Worm (Caenorhabditis elegans) whole organism, L4 larva: ENCODE results near the gene K09E9.3.

ENCODE experiments used
- D1046.2 ChIP-seq: fragments of 200-800 bp; sonication (Bioruptor generic); IDR thresholded peaks from 2 replicates; pipeline ENCODE4 v1.3.6; 2022; ENCODE audit warnings: missing genetic modification characterization, missing compliant biosample characterization
- F26F4.8 ChIP-seq: fragments of 200-800 bp; sonication (Bioruptor generic); conservative IDR thresholded peaks from 2 replicates; pipeline ENCODE4 v1.3.6; 2022; ENCODE audit warnings: missing genetic modification characterization, missing compliant biosample characterization
- R02D3.7 ChIP-seq: fragments of 150-350 bp; sonication (generic microtip); optimal IDR thresholded peaks from 3 replicates; lab custom pipeline; 2014; ENCODE audit warnings: missing biosample characterization, missing genetic modification characterization
- T26A8.4 ChIP-seq: fragments of 200-800 bp; sonication (Bioruptor generic); IDR thresholded peaks from 2 replicates; pipeline ENCODE4 v1.3.6; 2022; ENCODE audit warnings: missing genetic modification characterization, missing compliant biosample characterization
- Y75B8A.6 ChIP-seq: fragments of 200-800 bp; sonication (Bioruptor generic); IDR thresholded peaks from 2 replicates; pipeline ENCODE4 v1.3.6; 2022; ENCODE audit warnings: missing genetic modification reagents, missing genetic modification characterization, missing compliant biosample characterization
- aha-1 ChIP-seq: fragments of 150-350 bp; peaks from one replicate; lab custom pipeline; 2014; ENCODE audit warnings: missing biosample characterization, missing genetic modification characterization
- cey-2 ChIP-seq: sonication (generic microtip); optimal IDR thresholded peaks from 3 replicates; lab custom pipeline; 2017; ENCODE audit warnings: missing genetic modification characterization, mild to moderate bottlenecking, missing compliant biosample characterization, antibody characterized with exemption, borderline replicate concordance; ENCODE audit not compliant: insufficient read depth
- ctbp-1 ChIP-seq: fragments of 200-800 bp; sonication (Bioruptor generic); IDR thresholded peaks from 2 replicates; pipeline ENCODE4 v1.3.6; 2022; ENCODE audit warnings: missing genetic modification reagents, missing genetic modification characterization, missing compliant biosample characterization
- daf-16 ChIP-seq, 3 experiments: sonication (generic microtip); optimal IDR thresholded peaks; 2 replicates each; lab custom pipeline; 2016 to 2017; ENCODE audit warnings: missing genetic modification characterization in 3 of 3, missing genetic modification reagents in 3 of 3, mild to moderate bottlenecking in 2 of 3, missing compliant biosample characterization in 2 of 3, missing biosample characterization in 1 of 3, moderate library complexity in 1 of 3
- dmd-6 ChIP-seq: fragments of 200-800 bp; sonication (Bioruptor generic); IDR thresholded peaks from 2 replicates; pipeline ENCODE4 v1.3.6; 2022; ENCODE audit warnings: missing genetic modification reagents, missing genetic modification characterization, missing compliant biosample characterization
- dmd-8 ChIP-seq: fragments of 200-800 bp; sonication (Bioruptor generic); IDR thresholded peaks from 2 replicates; pipeline ENCODE4 v1.3.6; 2022; ENCODE audit warnings: missing genetic modification characterization, missing compliant biosample characterization
- dpl-1 ChIP-seq: fragments of 150-350 bp; optimal IDR thresholded peaks from 2 replicates; lab custom pipeline; 2014; ENCODE audit warnings: missing biosample characterization, missing genetic modification reagents, missing genetic modification characterization
- dve-1 ChIP-seq: sonication (generic microtip); optimal IDR thresholded peaks from 2 replicates; lab custom pipeline; 2017; ENCODE audit warnings: antibody characterized with exemption, mild to moderate bottlenecking, missing genetic modification characterization, missing compliant biosample characterization; ENCODE audit not compliant: insufficient read depth
- egl-27 ChIP-seq: sonication (generic microtip); optimal IDR thresholded peaks from 3 replicates; lab custom pipeline; 2017; ENCODE audit warnings: missing biosample characterization, missing genetic modification reagents, missing genetic modification characterization
- fkh-10 ChIP-seq: fragments of 150-350 bp; optimal IDR thresholded peaks from 2 replicates; lab custom pipeline; 2014; ENCODE audit warnings: missing biosample characterization, missing genetic modification reagents, missing genetic modification characterization
- hif-1 ChIP-seq, 2 experiments: sonication (generic microtip); optimal IDR thresholded peaks; 2 replicates each; lab custom pipeline; 2016 to 2017; ENCODE audit warnings: missing compliant biosample characterization in 2 of 2, missing genetic modification characterization in 2 of 2, missing genetic modification reagents in 2 of 2, missing genotype in 2 of 2, mild to moderate bottlenecking in 1 of 2
- hlh-11 ChIP-seq: fragments of 200-800 bp; sonication (Bioruptor generic); optimal IDR thresholded peaks from 2 replicates; lab custom pipeline; 2018; ENCODE audit warnings: mild to moderate bottlenecking, missing genetic modification characterization, missing compliant biosample characterization
- hlh-30 ChIP-seq: sonication (generic microtip); optimal IDR thresholded peaks from 2 replicates; lab custom pipeline; 2017; ENCODE audit warnings: antibody characterized with exemption, mild to moderate bottlenecking, missing genetic modification characterization, missing compliant biosample characterization; ENCODE audit not compliant: insufficient read depth
- hmg-1.1 ChIP-seq: fragments of 200-800 bp; sonication (Bioruptor generic); IDR thresholded peaks from 2 replicates; pipeline ENCODE4 v1.3.6; 2022; ENCODE audit warnings: missing genetic modification reagents, missing genetic modification characterization, missing compliant biosample characterization
- lin-15B ChIP-seq: fragments of 150-350 bp; sonication (generic microtip); optimal IDR thresholded peaks from 3 replicates; lab custom pipeline; 2014; ENCODE audit warnings: missing biosample characterization, missing genetic modification characterization
- lin-29 ChIP-seq: fragments of 200-800 bp; sonication (Bioruptor generic); IDR thresholded peaks from 2 replicates; pipeline ENCODE4 v1.3.6; 2022; ENCODE audit warnings: missing genetic modification reagents, missing genetic modification characterization, missing compliant biosample characterization
- lsy-2 ChIP-seq, 2 experiments: fragments of 150-350 bp in 1 of 2; sonication (generic microtip) in 1 of 2; optimal IDR thresholded peaks; 2 replicates each; lab custom pipeline; 2014 to 2017; ENCODE audit warnings: missing biosample characterization in 2 of 2, missing genetic modification characterization in 2 of 2
- mdl-1 ChIP-seq, 2 experiments: fragments of 150-350 bp in 1 of 2; sonication (generic microtip) in 1 of 2; optimal IDR thresholded peaks; 2 replicates each; lab custom pipeline; 2014 to 2017; ENCODE audit warnings: missing biosample characterization in 2 of 2, missing genetic modification characterization in 2 of 2
- mep-1 ChIP-seq: fragments of 150-350 bp; sonication (generic microtip); optimal IDR thresholded peaks from 3 replicates; lab custom pipeline; 2014; ENCODE audit warnings: missing biosample characterization, missing genetic modification characterization
- mes-2 ChIP-seq: sonication (generic microtip); optimal IDR thresholded peaks from 2 replicates; lab custom pipeline; 2016; ENCODE audit warnings: missing genotype, mild to moderate bottlenecking, missing genetic modification characterization, missing compliant biosample characterization; ENCODE audit not compliant: poor library complexity, severe bottlenecking
- mxl-2 ChIP-seq: fragments of 200-800 bp; sonication (Bioruptor generic); conservative IDR thresholded peaks from 2 replicates; pipeline ENCODE4 v1.3.6; 2022; ENCODE audit warnings: missing genetic modification reagents, missing genetic modification characterization, missing compliant biosample characterization
- nhr-111 ChIP-seq: fragments of 200-800 bp; sonication (Bioruptor generic); optimal IDR thresholded peaks from 2 replicates; lab custom pipeline; 2018; ENCODE audit warnings: mild to moderate bottlenecking, missing genetic modification characterization, missing compliant biosample characterization
- nhr-28 ChIP-seq: fragments of 150-350 bp; optimal IDR thresholded peaks from 2 replicates; lab custom pipeline; 2014; ENCODE audit warnings: missing biosample characterization, missing genetic modification characterization
- nhr-42 ChIP-seq: fragments of 200-800 bp; sonication (Bioruptor generic); IDR thresholded peaks from 2 replicates; pipeline ENCODE4 v1.3.6; 2022; ENCODE audit warnings: missing genetic modification characterization, missing compliant biosample characterization
- nhr-77 ChIP-seq: fragments of 150-350 bp; optimal IDR thresholded peaks from 2 replicates; lab custom pipeline; 2014; ENCODE audit warnings: missing biosample characterization, missing genetic modification characterization
- rbr-2 ChIP-seq: sonication (generic microtip); optimal IDR thresholded peaks from 2 replicates; lab custom pipeline; 2016; ENCODE audit warnings: missing genotype, missing genetic modification characterization, missing compliant biosample characterization
- set-16 ChIP-seq: fragments of 200-800 bp; sonication (Bioruptor generic); IDR thresholded peaks from 2 replicates; pipeline ENCODE4 v1.3.6; 2022; ENCODE audit warnings: missing genetic modification reagents, missing genetic modification characterization, missing compliant biosample characterization
- unc-130 ChIP-seq: sonication (generic microtip); optimal IDR thresholded peaks from 2 replicates; lab custom pipeline; 2016; ENCODE audit warnings: missing genetic modification reagents, missing genetic modification characterization, missing compliant biosample characterization
- unc-62 ChIP-seq, 3 experiments: fragments of 150-350 bp in 1 of 3; sonication (generic microtip); optimal IDR thresholded peaks in 2 of 3; peaks in 1 of 3; 1 replicate in 1 of 3; 2 replicates in 2 of 3; lab custom pipeline; 2014 to 2017; ENCODE audit warnings: missing biosample characterization in 3 of 3, missing genetic modification characterization in 3 of 3, missing genetic modification reagents in 3 of 3, missing genotype in 1 of 3
- vab-7 ChIP-seq: fragments of 200-800 bp; sonication (Bioruptor generic); IDR thresholded peaks from 2 replicates; pipeline ENCODE4 v1.3.6; 2022; ENCODE audit warnings: missing genetic modification reagents, missing genetic modification characterization, missing compliant biosample characterization
- ztf-7 ChIP-seq: fragments of 150-350 bp; optimal IDR thresholded peaks from 2 replicates; lab custom pipeline; 2014; ENCODE audit warnings: missing biosample characterization, missing genetic modification characterization

Gene K09E9.3

DNA sequence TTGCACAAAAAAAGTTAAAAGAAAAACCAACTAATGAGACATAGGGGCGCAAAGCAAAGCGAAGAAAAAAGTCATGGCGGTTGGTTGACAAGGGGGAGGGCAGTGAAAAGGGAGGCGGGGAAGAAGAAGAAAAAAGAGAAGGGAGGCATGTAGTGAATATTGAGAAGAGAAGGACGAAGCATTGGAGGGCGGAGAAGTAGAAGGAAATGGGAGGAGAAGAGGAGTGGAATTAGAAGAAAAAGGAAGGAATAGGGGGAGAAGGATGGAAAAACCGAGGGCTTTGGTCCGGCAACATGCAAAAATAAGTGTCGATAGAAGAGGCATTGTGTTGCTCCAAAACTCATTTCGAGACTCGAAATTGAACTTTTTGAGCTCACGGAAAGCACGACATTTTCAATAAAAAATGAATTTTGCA lies 17.2 kb upstream of the K09E9.3 start:
- TF ChIP-seq mep-1 (tag; lab: Kevin White, UChicago) (peak; percentile 62), hif-1 (tag; optimal IDR thresholded peaks at IDR 0.05; lab: Kevin White, UChicago) (peak in 1 of 2 experiments; percentile 14), nhr-42 (GFP tag; lab: Robert Waterston, UW) (no peak), nhr-28 (tag; lab: Kevin White, UChicago) (peak; percentile 34), unc-130 (no peak), set-16 (GFP tag; lab: Robert Waterston, UW) (peak; percentile 50), vab-7 (GFP tag; lab: Robert Waterston, UW) (no peak), hlh-11 (peak; percentile 22), hmg-1.1 (GFP tag; lab: Robert Waterston, UW) (peak; percentile 73), fkh-10 (peak; percentile 75), lsy-2 (tag; optimal IDR thresholded peaks at IDR 0.05; lab: Kevin White, UChicago) (peak in 1 of 2 experiments; percentile 45), ctbp-1 (GFP tag; lab: Robert Waterston, UW) (peak; percentile 52; the same call in 1 of the 2 replicates), unc-62 (GFP tag; optimal IDR thresholded peaks at IDR 0.05 in 1 of 2; lab: Kevin White, UChicago) (peak in 1 of 2 experiments; percentile 89), unc-62 (tag; optimal IDR thresholded peaks at IDR 0.05; lab: Kevin White, UChicago) (no peak), dpl-1 (peak; percentile 12), lin-29 (GFP tag; lab: Robert Waterston, UW) (no peak), nhr-111 (no peak), aha-1 (tag; lab: Kevin White, UChicago) (peak; percentile 61), mdl-1 (tag; optimal IDR thresholded peaks at IDR 0.05; lab: Kevin White, UChicago) (peak in 1 of 2 experiments; percentile 16), rbr-2 (tag; lab: Kevin White, UChicago) (peak; percentile 39), hlh-30 (peak; percentile 54)

DNA sequence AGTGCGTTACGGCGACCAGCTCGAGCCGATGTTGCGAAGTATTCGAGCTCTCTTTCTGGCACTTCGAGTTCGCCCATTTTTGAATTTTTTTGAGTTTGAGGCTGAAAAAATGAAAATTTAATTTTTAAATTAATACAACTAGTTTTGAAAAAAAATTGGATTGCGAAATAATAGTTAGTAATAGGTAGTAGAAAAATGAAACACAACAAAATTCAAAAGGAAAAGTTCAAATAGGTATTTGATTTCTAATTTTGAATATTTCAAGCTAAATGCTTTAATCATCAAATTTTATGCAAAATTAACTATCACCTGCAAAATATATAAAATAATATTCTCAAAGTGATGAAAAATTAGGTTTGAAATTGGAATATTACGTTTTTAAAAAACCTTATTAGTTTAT lies 16.7 kb upstream of the K09E9.3 start, which contains the start of gene K09E9.4:
K09E9.4 (minus strand) TSS at position 101 of the 400 bp plus-strand sequence.
- no peak for TF ChIP-seq Y75B8A.6 (GFP tag; lab: Robert Waterston, UW)
- TF ChIP-seq D1046.2 (GFP tag; lab: Robert Waterston, UW), result no peak
- TF ChIP-seq nhr-77, result no peak
- no peak for TF ChIP-seq mep-1 (tag; lab: Kevin White, UChicago)
- TF ChIP-seq dmd-8 (GFP tag; lab: Robert Waterston, UW), result no peak
- TF ChIP-seq mxl-2 (GFP tag; lab: Robert Waterston, UW), result no peak
- no peak for TF ChIP-seq nhr-111
- no peak for TF ChIP-seq F26F4.8 (GFP tag; lab: Robert Waterston, UW)
- no peak for TF ChIP-seq ztf-7 (tag; lab: Kevin White, UChicago)
- TF ChIP-seq egl-27, result no peak
- no peak for TF ChIP-seq T26A8.4
- no peak for TF ChIP-seq R02D3.7 (tag; lab: Kevin White, UChicago)
- TF ChIP-seq, all 104 proteins: peak for 0

ce11 chrX:15629615-15630014 lies 16.0 kb upstream of the K09E9.3 start:
- peak; percentile 58 for TF ChIP-seq nhr-28 (tag; lab: Kevin White, UChicago)
- TF ChIP-seq cey-2 (tag; lab: Kevin White, UChicago), result no peak
- peak; percentile 8 for TF ChIP-seq mes-2 (tag; lab: Kevin White, UChicago)
- TF ChIP-seq daf-16 (GFP tag; optimal IDR thresholded peaks at IDR 0.05; lab: Kevin White, UChicago), result no peak
- peak; percentile 39 for TF ChIP-seq daf-16 (tag; optimal IDR thresholded peaks at IDR 0.05; lab: Kevin White, UChicago)
- TF ChIP-seq dve-1 (tag; lab: Kevin White, UChicago), result peak; percentile 23
- TF ChIP-seq dmd-6 (GFP tag; lab: Robert Waterston, UW), result peak; percentile 57
- peak; percentile 32 for TF ChIP-seq hlh-11
- TF ChIP-seq lin-15B (tag; lab: Kevin White, UChicago), result no peak
- TF ChIP-seq ctbp-1 (GFP tag; lab: Robert Waterston, UW), result 0 out of 2 replicates have a peak, but pooled peaks have one; percentile 12
- TF ChIP-seq, all 104 proteins: peak for 7
